Fruit fly (Drosophila melanogaster): ENCODE data around the gene Sap47.

DNA sequence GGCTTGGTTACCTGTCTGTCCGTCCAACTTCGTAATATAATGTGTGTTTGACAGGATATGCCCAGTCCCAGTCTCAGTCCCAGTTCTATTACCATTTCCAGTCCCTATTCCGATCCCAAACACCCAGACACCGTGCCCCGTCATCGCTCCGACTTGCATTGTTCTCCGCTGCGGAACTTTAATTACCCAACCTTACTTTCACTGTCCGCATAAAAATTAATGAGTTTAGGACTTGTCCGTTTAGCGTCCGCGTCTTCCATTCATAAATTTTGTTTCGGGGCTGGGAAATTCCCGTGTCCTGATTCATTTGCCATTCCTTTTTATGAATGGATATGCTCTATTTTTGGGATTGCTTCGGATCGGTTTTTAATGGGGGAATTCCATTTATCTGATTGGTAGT, 53.5 kb downstream of the Sap47 start:
- TF ChIP-seq Dfd (GFP tag; optimal IDR thresholded peaks at IDR 0.05) (no peak), gem (tag; optimal IDR thresholded peaks at IDR 0.05) (no peak), Bgb (GFP tag; IDR thresholded peaks at IDR 0.05; ENCODE audit: partially characterized antibody) (no peak), CG14710 (tag; optimal IDR thresholded peaks at IDR 0.05) (no peak), cato (GFP tag; optimal IDR thresholded peaks at IDR 0.05; ENCODE audit: borderline replicate concordance) (no peak), gcm (GFP tag; optimal IDR thresholded peaks at IDR 0.05) (no peak), CG10366 (GFP tag; IDR thresholded peaks at IDR 0.05) (no peak), Fer2 (tag; optimal IDR thresholded peaks at IDR 0.05) (no peak), ewg (GFP tag; optimal IDR thresholded peaks at IDR 0.05) (no peak)

Data from whole organism, embryonic.